Worm (Caenorhabditis elegans): ENCODE results near the gene srj-21.

DNA sequence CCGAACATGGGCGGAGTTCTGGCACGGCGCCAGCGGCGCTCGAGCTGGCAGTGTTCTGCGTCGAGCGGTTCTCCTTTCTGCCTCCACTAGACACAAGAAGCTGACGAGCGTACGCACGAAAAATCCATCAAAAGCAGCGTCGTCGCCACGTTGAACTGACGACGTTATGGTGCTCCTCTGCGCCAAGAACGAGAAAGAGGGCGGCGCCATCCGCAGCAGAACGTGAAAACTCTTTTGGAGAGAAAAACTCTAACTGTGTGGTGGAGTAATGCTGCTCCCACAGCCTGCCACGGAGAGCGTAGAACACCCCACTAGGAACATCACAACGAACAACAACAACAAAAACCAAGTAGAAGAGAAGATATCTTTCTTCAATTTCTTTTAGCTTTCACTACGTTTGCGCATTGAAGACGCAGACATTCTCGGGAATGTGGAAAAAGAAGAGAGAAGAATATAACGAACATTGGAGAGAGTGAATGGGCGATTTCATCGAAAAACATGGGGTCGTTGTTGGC lies 23.2 kb upstream of the srj-21 start:
- no peak for TF ChIP-seq dve-1 (tag; optimal IDR thresholded peaks at IDR 0.05)
- no peak for TF ChIP-seq ceh-9 (tag; optimal IDR thresholded peaks at IDR 0.05)
- no peak for TF ChIP-seq pha-4 (tag; optimal IDR thresholded peaks at IDR 0.05)
- TF ChIP-seq C08G9.2 (tag; optimal IDR thresholded peaks at IDR 0.05), result no peak
- no peak for TF ChIP-seq K02D7.2 (tag; optimal IDR thresholded peaks at IDR 0.05)
